Worm (Caenorhabditis elegans) whole organism, L2 larva: ENCODE data around the gene R13A1.10.

Experiments
- F13H6.1 ChIP-seq: sonication (generic microtip); optimal IDR thresholded peaks from 2 replicates; lab custom pipeline; 2016; ENCODE audit warnings: missing genetic modification characterization, missing compliant biosample characterization
- aly-2 ChIP-seq: fragments of 150-350 bp; optimal IDR thresholded peaks from 2 replicates; lab custom pipeline; 2014; ENCODE audit warnings: missing biosample characterization, missing genetic modification characterization
- ceh-16 ChIP-seq: fragments of 150-350 bp; optimal IDR thresholded peaks from 2 replicates; lab custom pipeline; 2014; ENCODE audit warnings: missing biosample characterization, missing genetic modification characterization
- crh-2 ChIP-seq: sonication (generic microtip); optimal IDR thresholded peaks from 2 replicates; lab custom pipeline; 2017; ENCODE audit warnings: missing biosample characterization, missing genetic modification characterization
- mdl-1 ChIP-seq, 2 experiments: fragments of 150-350 bp in 1 of 2; sonication (generic microtip) in 1 of 2; optimal IDR thresholded peaks; 2 replicates each; lab custom pipeline; 2017; ENCODE audit warnings: missing biosample characterization in 2 of 2, missing genetic modification characterization in 2 of 2
- nhr-25 ChIP-seq: fragments of 150-350 bp; sonication (generic microtip); optimal IDR thresholded peaks from 3 replicates; lab custom pipeline; 2014; ENCODE audit warnings: missing biosample characterization, missing genetic modification characterization
- unc-62 ChIP-seq: fragments of 150-350 bp; optimal IDR thresholded peaks from 2 replicates; lab custom pipeline; 2014; ENCODE audit warnings: missing biosample characterization, missing genetic modification reagents, missing genetic modification characterization

DNA sequence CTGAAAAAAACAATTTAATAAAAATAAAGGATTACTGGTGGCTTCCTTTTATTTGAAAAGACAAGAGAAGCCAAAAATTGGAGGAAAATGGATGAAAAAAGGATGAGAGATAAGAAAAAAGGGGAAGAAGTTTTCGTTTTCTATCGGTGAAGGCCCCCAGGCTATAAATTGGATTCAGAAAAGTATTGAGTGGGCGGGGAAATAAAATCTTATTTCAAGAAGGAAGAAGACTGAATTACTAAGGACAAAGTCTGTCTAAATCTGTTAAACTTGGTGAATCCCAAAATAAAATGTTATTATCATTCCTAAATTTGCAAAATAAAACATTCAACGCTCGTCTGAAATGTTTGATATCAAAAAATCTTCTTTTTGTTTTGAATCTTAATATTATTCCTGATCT is 4.9 kb downstream of the R13A1.10 start:
- TF ChIP-seq mdl-1 (tag; optimal IDR thresholded peaks at IDR 0.05; lab: Kevin White, UChicago): no peak
- TF ChIP-seq F13H6.1 (tag; lab: Kevin White, UChicago): no peak
- TF ChIP-seq nhr-25 (tag; lab: Kevin White, UChicago): no peak
- no peak for TF ChIP-seq aly-2
- no peak for TF ChIP-seq unc-62 (GFP tag; lab: Kevin White, UChicago)
- no peak for TF ChIP-seq ceh-16
- TF ChIP-seq crh-2: no peak
